Worm (Caenorhabditis elegans) whole organism, L3 larva: ENCODE data around the gene glo-4.
A peak's percentile ranks its signal among the peaks of the same experiment; 100 is the strongest.

Experiments
- ZK546.5 ChIP-seq: sonication (generic microtip); optimal IDR thresholded peaks from 2 replicates; lab custom pipeline; 2017; ENCODE audit warnings: missing biosample characterization, missing genetic modification characterization
- aly-2 ChIP-seq: fragments of 150-350 bp; optimal IDR thresholded peaks from 2 replicates; lab custom pipeline; 2014; ENCODE audit warnings: missing biosample characterization, missing genetic modification characterization
- ama-1 ChIP-seq: fragments of 150-350 bp; optimal IDR thresholded peaks from 2 replicates; lab custom pipeline; 2018
- ceh-28 ChIP-seq: fragments of 150-350 bp; optimal IDR thresholded peaks from 2 replicates; lab custom pipeline; 2014; ENCODE audit warnings: missing biosample characterization, missing genetic modification reagents, missing genetic modification characterization
- ceh-82 ChIP-seq: fragments of 150-350 bp; optimal IDR thresholded peaks from 2 replicates; lab custom pipeline; 2014; ENCODE audit warnings: missing biosample characterization, missing genetic modification characterization
- ceh-9 ChIP-seq: sonication (generic microtip); optimal IDR thresholded peaks from 2 replicates; lab custom pipeline; 2018; ENCODE audit warnings: missing biosample characterization, missing genetic modification characterization
- egl-27 ChIP-seq: sonication (generic microtip); optimal IDR thresholded peaks from 4 replicates; lab custom pipeline; 2017; ENCODE audit warnings: missing biosample characterization, missing genetic modification reagents, missing genetic modification characterization
- elt-1 ChIP-seq: fragments of 150-350 bp; optimal IDR thresholded peaks from 2 replicates; lab custom pipeline; 2014; ENCODE audit warnings: missing biosample characterization, missing genetic modification characterization
- elt-3 ChIP-seq, 3 experiments: fragments of 150-350 bp in 1 of 3; sonication (generic microtip) in 2 of 3; optimal IDR thresholded peaks; 2 replicates in 2 of 3; 4 replicates in 1 of 3; lab custom pipeline; 2014 to 2017; ENCODE audit warnings: missing biosample characterization in 3 of 3, missing genetic modification characterization in 3 of 3
- eor-1 ChIP-seq, 2 experiments: fragments of 150-350 bp; optimal IDR thresholded peaks; 2 replicates each; lab custom pipeline; 2014 to 2018; ENCODE audit warnings: missing biosample characterization in 2 of 2, missing genetic modification characterization in 2 of 2
- fos-1 ChIP-seq: fragments of 150-350 bp; optimal IDR thresholded peaks from 2 replicates; lab custom pipeline; 2014; ENCODE audit warnings: missing biosample characterization, missing genetic modification characterization
- jun-1 ChIP-seq: fragments of 150-350 bp; optimal IDR thresholded peaks from 2 replicates; lab custom pipeline; 2014; ENCODE audit warnings: missing biosample characterization, missing genetic modification reagents, missing genetic modification characterization
- lin-15B ChIP-seq: fragments of 150-350 bp; optimal IDR thresholded peaks from 2 replicates; lab custom pipeline; 2014; ENCODE audit warnings: missing biosample characterization, missing genetic modification characterization
- lin-39 ChIP-seq: fragments of 150-350 bp; optimal IDR thresholded peaks from 2 replicates; lab custom pipeline; 2018; ENCODE audit warnings: missing biosample characterization, missing genetic modification reagents, missing genetic modification characterization
- lsy-12 ChIP-seq: sonication (generic microtip); optimal IDR thresholded peaks from 2 replicates; lab custom pipeline; 2016; ENCODE audit warnings: mild to moderate bottlenecking, missing genetic modification characterization, missing compliant biosample characterization
- mdl-1 ChIP-seq: fragments of 150-350 bp; optimal IDR thresholded peaks from 2 replicates; lab custom pipeline; 2014; ENCODE audit warnings: missing biosample characterization, missing genetic modification characterization
- mml-1 ChIP-seq: fragments of 150-350 bp; sonication (generic microtip); optimal IDR thresholded peaks from 3 replicates; lab custom pipeline; 2014; ENCODE audit warnings: missing biosample characterization, missing genetic modification characterization
- nfya-1 ChIP-seq: sonication (generic microtip); optimal IDR thresholded peaks from 2 replicates; lab custom pipeline; 2017; ENCODE audit warnings: missing genetic modification characterization, mild to moderate bottlenecking, missing compliant biosample characterization, antibody characterized with exemption, moderate library complexity; ENCODE audit not compliant: insufficient read depth
- nhr-23 ChIP-seq: fragments of 150-350 bp; optimal IDR thresholded peaks from 2 replicates; lab custom pipeline; 2014; ENCODE audit warnings: missing biosample characterization, missing genetic modification reagents, missing genetic modification characterization
- nhr-237 ChIP-seq: fragments of 150-350 bp; optimal IDR thresholded peaks from 2 replicates; lab custom pipeline; 2014; ENCODE audit warnings: missing biosample characterization, missing genetic modification characterization
- nhr-25 ChIP-seq: sonication (generic microtip); optimal IDR thresholded peaks from 2 replicates; lab custom pipeline; 2017; ENCODE audit warnings: missing biosample characterization, missing genetic modification characterization
- nhr-43 ChIP-seq: sonication (generic microtip); optimal IDR thresholded peaks from 2 replicates; lab custom pipeline; 2016; ENCODE audit warnings: mild to moderate bottlenecking, missing genetic modification characterization, missing compliant biosample characterization; ENCODE audit not compliant: poor library complexity, severe bottlenecking
- nhr-67 ChIP-seq: fragments of 150-350 bp; optimal IDR thresholded peaks from 2 replicates; lab custom pipeline; 2014; ENCODE audit warnings: missing biosample characterization, missing genetic modification characterization
- nhr-77 ChIP-seq: fragments of 150-350 bp; optimal IDR thresholded peaks from 2 replicates; lab custom pipeline; 2014; ENCODE audit warnings: missing biosample characterization, missing genetic modification characterization
- sea-2 ChIP-seq: fragments of 150-350 bp; sonication (generic microtip); optimal IDR thresholded peaks from 4 replicates; lab custom pipeline; 2014; ENCODE audit warnings: missing biosample characterization, missing genetic modification reagents, missing genetic modification characterization
- skn-1 ChIP-seq: fragments of 150-350 bp; optimal IDR thresholded peaks from 2 replicates; lab custom pipeline; 2014; ENCODE audit warnings: missing biosample characterization, missing genetic modification characterization
- snpc-4 ChIP-seq: fragments of 150-350 bp; optimal IDR thresholded peaks from 2 replicates; lab custom pipeline; 2014; ENCODE audit warnings: missing biosample characterization, missing genetic modification characterization
- tbx-2 ChIP-seq: sonication (generic microtip); optimal IDR thresholded peaks from 2 replicates; lab custom pipeline; 2016; ENCODE audit warnings: mild to moderate bottlenecking, missing genetic modification characterization, missing compliant biosample characterization
- unc-39 ChIP-seq: sonication (generic microtip); optimal IDR thresholded peaks from 4 replicates; lab custom pipeline; 2017; ENCODE audit warnings: missing biosample characterization, missing genetic modification characterization
- unc-62 ChIP-seq: fragments of 150-350 bp; sonication (generic microtip); optimal IDR thresholded peaks from 4 replicates; lab custom pipeline; 2014; ENCODE audit warnings: missing biosample characterization, missing genetic modification reagents, missing genetic modification characterization
- zag-1 ChIP-seq: fragments of 150-350 bp; optimal IDR thresholded peaks from 2 replicates; lab custom pipeline; 2014; ENCODE audit warnings: missing biosample characterization, missing genetic modification characterization

The glo-4 gene

DNA sequence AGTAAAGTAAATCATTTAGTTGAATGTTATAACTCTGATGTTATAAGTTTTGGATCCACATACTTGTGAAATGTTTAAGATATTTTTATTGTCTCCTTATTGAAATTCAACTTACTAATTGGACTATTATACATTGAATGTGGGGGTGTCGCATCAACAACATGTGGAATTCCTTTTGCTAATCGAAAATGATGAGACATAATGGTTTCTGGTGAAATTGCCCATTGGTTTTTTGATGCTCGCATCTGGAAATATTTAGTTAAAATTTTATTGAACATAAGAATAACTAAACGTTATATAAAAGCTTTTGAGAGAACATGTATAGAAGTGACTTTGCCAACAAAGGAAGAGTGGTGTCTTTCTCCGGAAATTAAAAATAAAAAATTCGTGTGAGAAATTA, 48.9 kb upstream of the glo-4 start, which contains the start of gene ZK682.7:
ZK682.7 (minus strand) TSS at position 247 of the 400 bp plus-strand sequence.
- no peak for TF ChIP-seq lsy-12 (tag; lab: Kevin White, UChicago)
- no peak for TF ChIP-seq mml-1 (tag; lab: Kevin White, UChicago)
- TF ChIP-seq snpc-4 (tag; lab: Kevin White, UChicago): no peak
- no peak for TF ChIP-seq mdl-1 (tag; lab: Kevin White, UChicago)
- no peak for TF ChIP-seq unc-39
- TF ChIP-seq skn-1 (tag; lab: Kevin White, UChicago): no peak
- TF ChIP-seq, all 47 proteins: peak for 0

DNA sequence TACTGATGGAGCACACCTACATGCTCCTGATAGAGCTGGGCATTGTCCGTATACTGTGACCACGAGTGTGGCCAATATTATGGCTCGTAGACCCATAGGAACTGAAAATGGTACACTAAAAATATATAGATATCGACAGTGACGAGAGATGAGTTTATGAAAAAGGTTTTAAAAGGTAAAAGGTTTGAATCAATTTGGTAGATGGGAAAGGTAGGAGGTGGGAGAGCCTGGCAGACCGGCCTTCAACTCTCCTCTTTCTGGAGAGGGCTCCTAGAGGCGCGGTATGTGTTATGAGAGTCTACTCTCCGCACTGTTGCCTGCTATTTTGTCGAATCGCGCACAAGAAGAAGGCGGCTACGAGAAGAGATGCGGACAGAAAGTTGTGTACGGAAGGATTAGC, 44.4 kb upstream of the glo-4 start, which contains the start of gene lron-2:
lron-2 (minus strand) TSS at position 101 of the 400 bp plus-strand sequence.
- TF ChIP-seq jun-1 (tag; lab: Kevin White, UChicago) (no peak), unc-62 (GFP tag; lab: Kevin White, UChicago) (no peak), nhr-43 (tag; lab: Kevin White, UChicago) (no peak), elt-1 (tag; lab: Kevin White, UChicago) (no peak), fos-1 (no peak), nhr-77 (no peak), nhr-67 (tag; lab: Kevin White, UChicago) (no peak), elt-3 (tag; optimal IDR thresholded peaks at IDR 0.05; lab: Kevin White, UChicago) (no peak), unc-39 (no peak), ZK546.5 (tag; lab: Kevin White, UChicago) (no peak), ceh-82 (tag; lab: Kevin White, UChicago) (no peak), tbx-2 (tag; lab: Kevin White, UChicago) (no peak), nhr-23 (no peak), mdl-1 (tag; lab: Kevin White, UChicago) (no peak), nhr-237 (tag; lab: Kevin White, UChicago) (no peak), ama-1 (lab: Kevin White, UChicago) (no peak), lin-39 (tag; lab: Kevin White, UChicago) (no peak), aly-2 (tag; lab: Kevin White, UChicago) (no peak)
- TF ChIP-seq, all 47 proteins: peak for 0

DNA sequence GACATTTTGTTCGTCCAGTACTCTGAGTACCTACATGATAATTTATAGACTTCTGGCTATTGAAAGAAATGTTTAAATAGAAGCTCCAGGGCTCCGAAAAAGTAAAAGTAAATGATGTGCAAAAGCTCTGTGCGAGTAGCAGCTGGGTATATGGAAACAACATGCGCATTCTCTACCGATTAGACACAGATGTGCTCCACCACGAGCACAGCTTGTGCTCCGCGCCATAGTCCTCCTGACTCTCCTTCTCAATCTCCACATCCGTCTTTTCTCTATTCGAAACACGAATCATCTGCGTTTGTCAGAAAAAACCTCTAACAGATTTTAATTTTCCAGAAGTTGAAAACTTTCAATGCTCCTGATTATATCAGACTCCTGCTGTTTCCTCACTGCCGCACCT, 40.4 kb upstream of the glo-4 start:
- TF ChIP-seq ZK546.5 (tag; lab: Kevin White, UChicago): no peak
- no peak for TF ChIP-seq nfya-1 (tag; lab: Kevin White, UChicago)
- TF ChIP-seq ceh-9 (tag; lab: Kevin White, UChicago): no peak
- TF ChIP-seq ceh-28 (tag; lab: Kevin White, UChicago): no peak
- TF ChIP-seq ama-1 (lab: Kevin White, UChicago): no peak
- no peak for TF ChIP-seq elt-1 (tag; lab: Kevin White, UChicago)
- no peak for TF ChIP-seq mdl-1 (tag; lab: Kevin White, UChicago)
- no peak for TF ChIP-seq nhr-77
- TF ChIP-seq jun-1 (tag; lab: Kevin White, UChicago): no peak
- TF ChIP-seq nhr-237 (tag; lab: Kevin White, UChicago): no peak

DNA sequence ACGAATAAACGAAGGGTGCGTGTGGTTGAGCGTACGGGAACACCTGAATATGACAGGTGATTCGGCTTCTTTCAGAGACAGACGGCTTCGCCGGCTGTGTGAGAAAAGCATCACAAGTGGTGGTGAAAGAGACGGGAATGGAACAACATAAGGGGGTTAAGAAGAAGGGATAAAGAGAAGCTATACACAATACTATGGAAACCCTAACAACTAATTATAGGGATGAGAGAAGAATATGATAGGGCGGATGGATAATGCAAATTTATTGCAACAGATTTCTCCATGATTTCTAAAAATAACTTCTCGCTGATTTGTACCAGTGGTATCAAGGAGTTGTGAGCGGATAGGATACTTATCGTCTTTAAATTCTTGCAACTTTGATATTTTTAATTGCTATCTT, 39.1 kb upstream of the glo-4 start, which contains the start of gene hlh-10:
hlh-10 (minus strand) TSS at position 101 of the 400 bp plus-strand sequence.
- TF ChIP-seq aly-2 (tag; lab: Kevin White, UChicago): no peak
- no peak for TF ChIP-seq nhr-25 (tag; lab: Kevin White, UChicago)
- no peak for TF ChIP-seq sea-2 (GFP tag; lab: Kevin White, UChicago)
- TF ChIP-seq lsy-12 (tag; lab: Kevin White, UChicago): no peak
- no peak for TF ChIP-seq tbx-2 (tag; lab: Kevin White, UChicago)
- TF ChIP-seq nhr-77: no peak
- no peak for TF ChIP-seq jun-1 (tag; lab: Kevin White, UChicago)
- no peak for TF ChIP-seq lin-15B (tag; lab: Kevin White, UChicago)
- TF ChIP-seq egl-27 (tag; lab: Kevin White, UChicago): no peak

- TF ChIP-seq elt-1 (tag; lab: Kevin White, UChicago) (peak; percentile 85), zag-1 (tag; lab: Kevin White, UChicago) (no peak), unc-62 (GFP tag; lab: Kevin White, UChicago) (peak; percentile 56), nhr-43 (tag; lab: Kevin White, UChicago) (peak; percentile 66), nhr-23 (peak; percentile 7), eor-1 (tag; optimal IDR thresholded peaks at IDR 0.05; lab: Kevin White, UChicago) (no peak)
- TF ChIP-seq, all 47 proteins: peak for 4
These were observed 31.4 kb upstream of the glo-4 start for ce11 chrV:9274127-9275042.
